Fruit fly (Drosophila melanogaster): Measurements from ENCODE around the gene Taf6.

Gene Taf6

DNA sequence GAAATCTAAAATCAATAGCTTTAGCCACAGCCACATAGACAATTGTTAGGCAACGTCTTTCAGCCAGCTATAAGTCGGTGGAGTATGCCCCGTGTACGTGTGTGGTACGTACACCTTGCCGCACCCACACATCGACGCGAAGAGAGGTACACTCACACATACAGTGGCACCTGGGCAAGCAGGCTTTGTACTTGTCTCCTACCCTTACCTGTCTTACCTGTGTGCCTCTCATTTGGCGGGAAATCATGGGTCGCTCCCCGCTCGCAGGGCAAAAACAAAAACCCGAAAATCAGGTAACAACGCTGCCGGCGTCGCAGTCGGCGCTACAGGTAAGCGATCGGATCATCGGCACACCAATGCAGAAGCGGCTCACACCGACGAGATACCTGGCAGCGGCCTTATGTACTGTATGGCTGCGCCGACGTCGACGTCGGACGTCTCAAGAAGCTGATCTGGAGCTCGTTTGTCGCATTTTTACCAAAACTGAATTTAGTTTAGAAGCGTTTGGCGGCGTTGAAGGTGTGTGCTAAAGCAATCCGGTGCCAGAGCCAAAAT is 36.7 kb upstream of the Taf6 start:
- TF ChIP-seq usp (GFP tag; optimal IDR thresholded peaks at IDR 0.05) (no peak), psq (optimal IDR thresholded peaks at IDR 0.05) (no peak), EcR (GFP tag; optimal IDR thresholded peaks at IDR 0.05) (no peak), Dll (optimal IDR thresholded peaks at IDR 0.05) (no peak), pan (optimal IDR thresholded peaks at IDR 0.05) (no peak)

DNA sequence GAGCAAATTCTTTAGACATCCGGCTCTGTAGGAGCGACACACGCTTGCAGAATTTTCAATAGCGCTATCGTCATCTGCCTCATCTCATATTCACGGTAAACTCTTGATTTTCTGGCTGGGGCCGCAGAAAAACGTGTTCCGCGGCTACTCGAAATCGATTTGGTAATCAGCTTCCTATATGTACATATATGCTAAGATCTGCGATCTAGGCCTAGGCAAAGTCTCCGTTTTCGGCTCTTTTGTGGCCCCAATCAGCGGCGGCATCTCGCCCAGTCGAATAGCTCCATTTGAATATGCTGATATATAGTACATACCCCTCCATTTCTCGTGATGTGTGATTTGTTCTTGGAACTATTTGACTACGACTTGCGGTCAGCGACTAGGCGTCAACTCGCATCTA is 35.9 kb upstream of the Taf6 start:
- TF ChIP-seq Dll (optimal IDR thresholded peaks at IDR 0.05) (no peak), psq (optimal IDR thresholded peaks at IDR 0.05) (no peak), CG8478 (optimal IDR thresholded peaks at IDR 0.05) (no peak), usp (GFP tag; optimal IDR thresholded peaks at IDR 0.05) (no peak), pan (optimal IDR thresholded peaks at IDR 0.05) (no peak), EcR (GFP tag; optimal IDR thresholded peaks at IDR 0.05) (no peak)

DNA sequence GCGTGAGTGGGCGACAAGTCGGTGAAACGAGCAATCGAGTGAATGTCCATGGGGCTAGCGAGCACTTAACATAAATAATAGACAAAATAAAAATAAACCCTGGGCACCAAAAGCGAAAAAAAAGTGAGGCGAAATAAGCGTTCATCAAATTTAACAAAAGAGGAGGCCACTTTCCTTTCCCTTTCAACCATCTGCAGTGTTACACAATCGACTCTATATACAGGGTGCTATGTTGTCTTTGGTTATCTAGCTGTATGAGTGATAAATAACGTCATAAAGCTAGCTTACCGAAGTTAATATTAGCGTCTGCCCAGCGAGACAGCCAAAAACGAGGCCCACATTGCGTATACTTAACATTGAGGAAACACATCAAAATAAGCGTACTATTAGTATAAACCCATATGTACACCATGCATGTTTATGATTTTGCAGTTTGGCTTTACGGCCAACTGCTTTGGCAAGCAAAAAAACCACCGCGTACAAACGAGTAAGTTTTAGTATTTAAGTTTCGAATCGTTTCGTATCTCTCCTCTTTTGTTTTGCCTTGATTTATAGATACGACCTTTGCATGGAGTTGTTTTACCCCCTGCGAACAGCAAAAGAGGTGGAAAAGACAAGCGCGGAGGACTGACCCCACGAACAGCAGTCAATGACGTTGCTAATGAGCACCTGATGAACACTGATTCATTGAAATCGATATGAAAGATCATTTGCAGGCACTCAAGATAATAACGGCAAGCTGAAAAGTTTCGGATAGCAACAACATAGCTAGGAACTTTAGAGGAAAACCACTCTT is 33.8 kb upstream of the Taf6 start:
- TF ChIP-seq Dll (optimal IDR thresholded peaks at IDR 0.05) = no peak
- TF ChIP-seq CG8478 (optimal IDR thresholded peaks at IDR 0.05) = no peak
- no peak for TF ChIP-seq EcR (GFP tag; optimal IDR thresholded peaks at IDR 0.05)
- no peak for TF ChIP-seq usp (GFP tag; optimal IDR thresholded peaks at IDR 0.05)
- no peak for TF ChIP-seq psq (optimal IDR thresholded peaks at IDR 0.05)
- no peak for TF ChIP-seq pan (optimal IDR thresholded peaks at IDR 0.05)

DNA sequence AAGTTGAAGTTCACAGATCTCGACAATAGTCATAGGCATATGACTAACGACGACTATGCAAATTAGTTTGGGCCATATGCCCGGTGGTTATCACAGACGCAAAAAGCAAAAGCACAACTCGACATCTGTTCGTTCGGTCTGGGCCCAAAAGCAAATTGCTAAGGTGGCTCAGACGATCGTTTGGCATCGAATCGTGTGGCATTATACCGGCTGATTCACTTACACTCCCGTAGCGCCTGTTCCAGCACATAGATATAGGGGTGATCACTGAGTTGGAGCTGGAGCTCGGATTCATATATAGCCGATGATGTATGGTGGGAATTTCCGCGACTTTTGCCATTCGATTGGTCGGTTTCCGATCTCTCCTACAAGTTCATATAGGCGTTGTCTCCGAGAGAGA is 32.8 kb upstream of the Taf6 start:
- no peak for TF ChIP-seq psq (optimal IDR thresholded peaks at IDR 0.05)
- TF ChIP-seq usp (GFP tag; optimal IDR thresholded peaks at IDR 0.05) = no peak
- no peak for TF ChIP-seq Dll (optimal IDR thresholded peaks at IDR 0.05)
- no peak for TF ChIP-seq pan (optimal IDR thresholded peaks at IDR 0.05)
- TF ChIP-seq EcR (GFP tag; optimal IDR thresholded peaks at IDR 0.05) = no peak
- no peak for TF ChIP-seq CG8478 (optimal IDR thresholded peaks at IDR 0.05)

DNA sequence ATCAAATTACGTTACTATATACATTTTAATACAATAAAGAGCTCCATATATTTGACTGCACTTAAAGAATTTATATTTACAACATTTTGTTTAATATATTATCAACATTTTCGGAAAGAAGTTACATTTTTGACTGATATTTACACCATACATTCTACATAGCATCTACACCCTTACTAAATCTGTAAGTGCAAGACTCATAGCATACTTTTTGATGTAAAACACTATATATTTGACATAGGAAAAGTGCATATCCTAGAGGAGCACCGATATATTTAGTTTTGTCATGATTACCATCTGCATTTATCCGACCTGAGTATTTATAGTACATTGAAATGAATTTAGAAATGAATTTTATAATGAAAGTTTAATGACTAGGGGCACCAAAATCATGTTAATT is 29.9 kb upstream of the Taf6 start:
- TF ChIP-seq Dll (optimal IDR thresholded peaks at IDR 0.05) (no peak), CG8478 (optimal IDR thresholded peaks at IDR 0.05) (no peak), pan (optimal IDR thresholded peaks at IDR 0.05) (no peak), usp (GFP tag; optimal IDR thresholded peaks at IDR 0.05) (no peak), EcR (GFP tag; optimal IDR thresholded peaks at IDR 0.05) (no peak), psq (optimal IDR thresholded peaks at IDR 0.05) (no peak)

DNA sequence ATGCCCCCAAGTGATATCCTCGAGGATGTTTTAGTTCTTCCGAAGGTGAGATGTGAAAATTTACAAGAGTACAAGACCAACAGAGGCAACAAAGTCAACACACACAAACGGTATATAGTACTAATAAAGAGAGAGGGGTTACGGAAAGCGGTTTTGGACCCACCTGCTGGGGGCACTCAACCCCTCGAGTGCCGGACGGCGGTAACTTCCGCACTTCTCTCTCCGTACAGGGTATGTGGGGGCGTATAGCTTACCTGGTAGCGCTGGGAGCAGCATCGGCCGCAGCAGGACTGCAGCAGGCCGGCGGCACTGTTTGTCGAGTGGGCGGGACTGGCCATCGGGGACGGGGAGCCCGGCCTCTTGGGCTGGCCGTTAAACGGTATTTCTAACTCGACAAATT is 29.5 kb upstream of the Taf6 start:
- TF ChIP-seq psq (optimal IDR thresholded peaks at IDR 0.05) (no peak), CG8478 (optimal IDR thresholded peaks at IDR 0.05) (no peak), Dll (optimal IDR thresholded peaks at IDR 0.05) (no peak), pan (optimal IDR thresholded peaks at IDR 0.05) (no peak), EcR (GFP tag; optimal IDR thresholded peaks at IDR 0.05) (no peak), usp (GFP tag; optimal IDR thresholded peaks at IDR 0.05) (no peak)

DNA sequence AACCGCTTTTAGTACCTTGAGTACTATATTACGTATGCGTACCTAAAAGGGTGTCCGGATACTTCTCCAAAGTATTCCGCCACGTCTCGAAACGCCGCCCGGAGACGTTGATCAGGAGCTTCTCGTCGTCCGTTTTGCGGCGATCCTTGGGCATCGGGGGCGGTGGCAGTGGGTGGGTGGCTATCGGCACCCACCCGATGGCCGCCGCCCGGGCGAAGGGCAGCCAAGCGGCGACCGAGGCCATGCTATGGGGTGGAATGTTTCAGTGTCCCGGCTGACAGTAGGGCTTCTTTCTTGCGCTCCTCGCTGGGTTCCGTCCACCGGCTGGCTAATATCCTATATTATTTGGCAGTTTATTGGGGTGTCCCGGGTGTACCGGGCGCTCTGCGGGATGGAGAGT is 24.4 kb upstream of the Taf6 start:
- no peak for TF ChIP-seq usp (GFP tag; optimal IDR thresholded peaks at IDR 0.05)
- TF ChIP-seq EcR (GFP tag; optimal IDR thresholded peaks at IDR 0.05) = no peak
- no peak for TF ChIP-seq pan (optimal IDR thresholded peaks at IDR 0.05)
- TF ChIP-seq CG8478 (optimal IDR thresholded peaks at IDR 0.05) = no peak

DNA sequence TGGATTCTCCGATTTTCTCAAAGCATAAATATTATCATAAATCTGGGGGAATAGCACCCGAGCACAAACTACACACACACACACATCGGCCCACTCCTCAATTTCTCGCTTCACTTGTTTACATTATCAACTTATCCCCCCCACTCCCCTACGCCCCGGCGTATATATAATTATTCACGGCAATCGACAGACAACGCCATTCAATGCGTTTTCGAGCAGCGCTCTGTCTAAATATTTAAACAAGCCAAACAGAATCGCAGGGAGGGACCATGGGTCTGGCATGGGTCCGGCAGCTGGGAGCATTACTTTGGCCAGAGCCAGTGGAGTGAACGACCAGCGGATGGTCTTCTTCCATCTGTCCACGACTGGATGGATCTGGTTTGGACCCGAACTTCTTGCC is 23.2 kb upstream of the Taf6 start:
- TF ChIP-seq Dll (optimal IDR thresholded peaks at IDR 0.05) = no peak
- TF ChIP-seq pan (optimal IDR thresholded peaks at IDR 0.05) = no peak
- TF ChIP-seq usp (GFP tag; optimal IDR thresholded peaks at IDR 0.05) = no peak
- no peak for TF ChIP-seq EcR (GFP tag; optimal IDR thresholded peaks at IDR 0.05)
- TF ChIP-seq CG8478 (optimal IDR thresholded peaks at IDR 0.05) = no peak
- no peak for TF ChIP-seq psq (optimal IDR thresholded peaks at IDR 0.05)

DNA sequence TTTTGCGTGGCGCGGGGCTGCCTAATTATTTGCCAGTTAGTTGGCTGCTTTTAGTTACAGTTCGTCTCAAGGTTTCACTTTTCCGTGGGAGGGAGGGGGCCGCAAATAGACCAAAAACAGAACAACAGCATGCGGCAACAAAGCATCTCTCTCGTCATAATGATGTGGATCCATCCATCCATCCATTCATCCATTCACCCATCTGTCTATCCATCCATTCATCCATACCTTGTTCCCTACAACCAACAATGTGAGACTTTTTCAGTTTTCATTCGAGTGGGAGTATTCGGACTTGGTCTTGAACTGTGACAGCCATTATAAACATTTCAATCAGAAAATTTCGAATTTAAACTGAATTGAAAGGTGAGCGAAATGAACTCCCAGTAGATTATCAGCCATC is 19.5 kb upstream of the Taf6 start:
- TF ChIP-seq Dll (optimal IDR thresholded peaks at IDR 0.05) (no peak), CG8478 (optimal IDR thresholded peaks at IDR 0.05) (no peak), usp (GFP tag; optimal IDR thresholded peaks at IDR 0.05) (no peak), psq (optimal IDR thresholded peaks at IDR 0.05) (no peak)

DNA sequence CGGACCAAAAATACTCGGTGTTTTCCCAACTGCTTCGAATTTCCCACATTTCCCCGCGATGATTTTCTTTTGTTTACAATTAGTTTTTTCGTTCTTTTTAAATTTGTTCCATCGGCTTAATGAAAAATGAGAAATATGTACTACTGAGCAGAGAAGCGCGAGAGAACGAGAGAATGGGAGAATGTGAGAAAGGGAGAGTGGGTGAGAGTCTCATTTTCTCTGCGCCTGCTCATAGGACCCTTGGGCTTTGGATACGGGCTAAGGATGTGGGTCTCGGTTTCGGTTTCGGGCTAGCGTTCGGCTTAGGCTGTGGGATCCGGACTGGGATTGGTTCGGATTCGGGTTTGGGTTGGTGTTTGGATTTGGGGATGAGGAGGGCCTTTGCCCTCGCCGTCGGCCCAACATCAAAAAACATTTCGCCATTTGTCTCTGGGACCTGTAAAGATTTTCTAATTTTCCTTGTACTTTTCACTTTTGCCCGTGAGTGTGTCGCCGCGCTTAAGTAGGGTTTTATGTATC is 18.1 kb upstream of the Taf6 start:
- TF ChIP-seq pan (optimal IDR thresholded peaks at IDR 0.05) (no peak), Dll (optimal IDR thresholded peaks at IDR 0.05) (no peak)

DNA sequence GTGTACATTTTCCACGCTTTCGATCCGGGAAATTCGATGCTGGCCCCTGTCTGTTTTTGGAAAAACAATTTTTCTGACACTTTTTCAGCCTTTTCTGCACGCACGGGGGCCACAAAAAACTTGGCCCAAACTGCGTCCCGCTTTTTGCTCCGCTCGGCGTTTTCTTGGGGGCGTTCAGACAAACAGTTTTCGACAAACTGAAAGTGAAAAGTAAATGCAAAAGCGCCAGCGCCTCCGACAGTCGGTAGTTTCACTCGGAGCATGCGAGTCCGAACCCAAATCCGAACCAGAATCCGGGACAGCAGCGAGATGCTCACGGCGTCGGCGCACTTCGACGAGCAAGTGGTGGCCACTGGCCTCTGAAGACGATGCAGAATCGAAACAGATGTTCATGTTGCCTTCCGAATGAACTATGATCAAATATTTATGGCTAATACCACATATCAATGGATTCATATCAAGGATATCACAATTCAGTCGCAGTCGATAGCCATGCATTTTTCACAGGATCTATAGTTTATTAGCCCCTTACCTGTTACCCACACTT is 14.4 kb upstream of the Taf6 start, which contains the start of gene Shal:
TSS of gene Shal (minus strand) at position 200 of the 547 bp plus-strand sequence.
- TF ChIP-seq pan (optimal IDR thresholded peaks at IDR 0.05) (no peak), usp (GFP tag; optimal IDR thresholded peaks at IDR 0.05) (no peak), psq (optimal IDR thresholded peaks at IDR 0.05) (no peak), CG8478 (optimal IDR thresholded peaks at IDR 0.05) (no peak), Dll (optimal IDR thresholded peaks at IDR 0.05) (no peak), EcR (GFP tag; optimal IDR thresholded peaks at IDR 0.05) (no peak)

DNA sequence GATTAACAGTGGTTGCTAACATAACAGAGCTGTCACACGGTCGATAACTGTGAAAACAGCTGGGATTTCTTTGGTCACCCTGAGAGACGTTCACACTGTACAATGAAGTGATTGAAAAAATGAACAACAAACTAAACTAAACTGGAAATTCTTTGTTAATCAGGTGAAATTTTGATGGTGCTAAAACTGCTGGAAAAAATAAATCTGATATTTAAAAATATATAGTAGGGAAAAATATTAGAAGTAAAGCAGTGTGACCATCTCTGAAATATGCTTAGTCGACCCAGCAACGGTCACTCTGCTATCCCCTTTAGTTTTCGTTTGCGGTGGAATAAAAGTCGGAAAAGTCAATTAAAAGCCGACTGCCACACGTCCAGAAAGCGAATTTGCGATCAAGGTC is 12.9 kb upstream of the Taf6 start, which contains the start of the genes CG9231 and CG9330:
TSS of gene CG9231 (minus strand) at position 25 of the 400 bp plus-strand sequence.
TSS of gene CG9330 (plus strand) at position 275 of the 400 bp plus-strand sequence.
- TF ChIP-seq EcR (GFP tag; optimal IDR thresholded peaks at IDR 0.05) = no peak
- TF ChIP-seq usp (GFP tag; optimal IDR thresholded peaks at IDR 0.05) = no peak
- TF ChIP-seq psq (optimal IDR thresholded peaks at IDR 0.05) = no peak
- TF ChIP-seq Dll (optimal IDR thresholded peaks at IDR 0.05) = no peak
- no peak for TF ChIP-seq pan (optimal IDR thresholded peaks at IDR 0.05)
- no peak for TF ChIP-seq CG8478 (optimal IDR thresholded peaks at IDR 0.05)
